Worm (Caenorhabditis elegans) whole organism, L4 larva: ENCODE measurements around the gene F38H4.6.

ENCODE experiments used
- F26F4.8 ChIP-seq: fragments of 200-800 bp; sonication (Bioruptor generic); conservative IDR thresholded peaks from 2 replicates; pipeline ENCODE4 v1.3.6; 2022; ENCODE audit warnings: missing genetic modification characterization, missing compliant biosample characterization
- R02D3.7 ChIP-seq: fragments of 150-350 bp; sonication (generic microtip); optimal IDR thresholded peaks from 3 replicates; lab custom pipeline; 2014; ENCODE audit warnings: missing biosample characterization, missing genetic modification characterization
- Y105C5A.15 ChIP-seq: fragments of 200-800 bp; sonication (Bioruptor generic); IDR thresholded peaks from 2 replicates; pipeline ENCODE4 v1.3.6; 2022; ENCODE audit warnings: missing genetic modification characterization, missing compliant biosample characterization
- ama-1 ChIP-seq: fragments of 150-350 bp; optimal IDR thresholded peaks from 2 replicates; lab custom pipeline; 2014; ENCODE audit warnings: inconsistent platforms, mixed read lengths
- ceh-62 ChIP-seq: sonication (generic microtip); optimal IDR thresholded peaks from 2 replicates; lab custom pipeline; 2017; ENCODE audit warnings: missing biosample characterization, missing genetic modification characterization
- ceh-82 ChIP-seq: sonication (generic microtip); optimal IDR thresholded peaks from 2 replicates; lab custom pipeline; 2017; ENCODE audit warnings: missing biosample characterization, missing genetic modification characterization
- daf-12 ChIP-seq: fragments of 150-350 bp; optimal IDR thresholded peaks from 2 replicates; lab custom pipeline; 2014; ENCODE audit warnings: missing biosample characterization, missing genetic modification reagents, missing genetic modification characterization
- daf-16 ChIP-seq, 3 experiments: sonication (generic microtip); optimal IDR thresholded peaks; 2 replicates each; lab custom pipeline; 2016 to 2017; ENCODE audit warnings: missing genetic modification characterization in 3 of 3, missing genetic modification reagents in 3 of 3, mild to moderate bottlenecking in 2 of 3, missing compliant biosample characterization in 2 of 3, missing biosample characterization in 1 of 3, moderate library complexity in 1 of 3
- duxl-1 ChIP-seq: sonication (generic microtip); optimal IDR thresholded peaks from 2 replicates; lab custom pipeline; 2016; ENCODE audit warnings: mild to moderate bottlenecking, missing genetic modification characterization, moderate library complexity, missing compliant biosample characterization; ENCODE audit not compliant: poor library complexity
- hif-1 ChIP-seq, 2 experiments: sonication (generic microtip); optimal IDR thresholded peaks; 2 replicates each; lab custom pipeline; 2016 to 2017; ENCODE audit warnings: missing compliant biosample characterization in 2 of 2, missing genetic modification characterization in 2 of 2, missing genetic modification reagents in 2 of 2, missing genotype in 2 of 2, mild to moderate bottlenecking in 1 of 2
- jun-1 ChIP-seq: fragments of 150-350 bp; optimal IDR thresholded peaks from 2 replicates; lab custom pipeline; 2014; ENCODE audit warnings: missing biosample characterization, missing genetic modification reagents, missing genetic modification characterization
- lin-1 ChIP-seq: fragments of 200-800 bp; sonication (Bioruptor generic); IDR thresholded peaks from 2 replicates; pipeline ENCODE4 v1.3.6; 2022; ENCODE audit warnings: missing genetic modification reagents, missing genetic modification characterization, missing compliant biosample characterization
- mxl-2 ChIP-seq: fragments of 200-800 bp; sonication (Bioruptor generic); conservative IDR thresholded peaks from 2 replicates; pipeline ENCODE4 v1.3.6; 2022; ENCODE audit warnings: missing genetic modification reagents, missing genetic modification characterization, missing compliant biosample characterization
- pha-4 ChIP-seq, 2 experiments: fragments of 150-350 bp in 1 of 2; fragments of 200-800 bp in 1 of 2; sonication (Bioruptor generic) in 1 of 2; IDR thresholded peaks in 1 of 2; optimal IDR thresholded peaks in 1 of 2; 2 replicates each; pipeline versions ENCODE4 v1.3.6 to Lab custom; 2014 to 2022; ENCODE audit warnings: missing genetic modification characterization in 2 of 2, missing genetic modification reagents in 2 of 2, missing biosample characterization in 1 of 2, missing compliant biosample characterization in 1 of 2

DNA sequence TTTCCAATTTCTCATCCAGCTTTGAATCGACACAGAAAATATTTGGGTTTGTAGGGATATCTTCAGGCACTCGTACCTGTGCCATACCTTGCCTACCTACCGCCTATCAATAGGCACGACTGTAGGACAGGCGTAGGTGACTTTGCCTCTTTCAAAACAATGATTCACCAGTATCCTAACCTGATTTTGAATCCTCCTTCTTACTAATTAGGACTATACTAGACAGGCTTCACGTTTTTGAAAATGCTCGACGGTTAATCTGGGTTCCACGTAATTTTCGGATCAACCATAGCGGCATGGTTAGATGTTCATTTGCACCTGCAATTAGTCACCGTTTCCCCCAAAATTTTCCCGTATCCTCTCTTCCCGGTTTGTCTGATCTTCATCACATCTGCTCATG is 20.8 kb upstream of the F38H4.6 start:
- TF ChIP-seq pha-4 (GFP tag; IDR thresholded peaks at IDR 0.05; lab: Robert Waterston, UW) (no peak), pha-4 (tag; optimal IDR thresholded peaks at IDR 0.05; lab: Kevin White, UChicago) (no peak), duxl-1 (tag; lab: Kevin White, UChicago) (no peak), F26F4.8 (no peak), lin-1 (GFP tag; lab: Robert Waterston, UW) (no peak), Y105C5A.15 (GFP tag; lab: Robert Waterston, UW) (no peak), R02D3.7 (no peak), ceh-82 (no peak), ceh-62 (tag; lab: Kevin White, UChicago) (no peak), mxl-2 (GFP tag; lab: Robert Waterston, UW) (no peak), jun-1 (tag; lab: Kevin White, UChicago) (no peak), daf-12 (tag; lab: Kevin White, UChicago) (no peak), hif-1 (tag; optimal IDR thresholded peaks at IDR 0.05; lab: Kevin White, UChicago) (no peak), ama-1 (lab: Kevin White, UChicago) (no peak), daf-16 (GFP tag; optimal IDR thresholded peaks at IDR 0.05; lab: Kevin White, UChicago) (no peak), daf-16 (tag; optimal IDR thresholded peaks at IDR 0.05; lab: Kevin White, UChicago) (no peak)
